Fruit fly (Drosophila melanogaster): Measurements from ENCODE around the gene CG1640.

DNA sequence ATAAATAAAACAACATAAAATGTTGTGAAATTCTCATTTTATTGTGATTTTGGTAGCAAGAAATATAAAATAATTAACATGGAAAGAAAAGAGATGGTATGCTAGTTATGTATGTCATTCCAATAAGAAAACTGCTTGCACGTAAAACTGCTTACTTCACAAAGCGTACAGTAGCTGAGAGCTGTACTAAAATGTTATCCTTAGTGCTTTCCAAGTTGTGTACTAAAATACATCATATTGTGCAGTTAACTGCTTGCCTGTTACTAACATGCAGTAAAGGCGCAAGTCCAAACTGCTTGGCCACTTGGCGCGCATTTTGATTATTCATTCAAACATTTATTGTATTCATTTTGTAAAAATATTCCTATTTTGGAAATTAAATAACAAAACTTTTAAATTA is 50.7 kb downstream of the CG1640 start:
- TF ChIP-seq CG8319 (GFP tag; optimal IDR thresholded peaks at IDR 0.05) (no peak), CG32006 (GFP tag; optimal IDR thresholded peaks at IDR 0.05) (no peak), CG6276 (GFP tag; optimal IDR thresholded peaks at IDR 0.05) (no peak), OdsH (GFP tag; optimal IDR thresholded peaks at IDR 0.05) (no peak), Ets96B (tag; optimal IDR thresholded peaks at IDR 0.05) (no peak), CG3919 (GFP tag; optimal IDR thresholded peaks at IDR 0.05) (no peak), CG34406 (GFP tag; optimal IDR thresholded peaks at IDR 0.05) (no peak), Sox102F (GFP tag; optimal IDR thresholded peaks at IDR 0.05) (no peak), Blimp-1 (GFP tag; optimal IDR thresholded peaks at IDR 0.05) (no peak), CG8119 (GFP tag; IDR thresholded peaks at IDR 0.05) (no peak), Lpt (GFP tag; optimal IDR thresholded peaks at IDR 0.05) (no peak), lz (GFP tag; optimal IDR thresholded peaks at IDR 0.05) (no peak)
